Worm (Caenorhabditis elegans): ENCODE data around the gene F54E7.6.

DNA sequence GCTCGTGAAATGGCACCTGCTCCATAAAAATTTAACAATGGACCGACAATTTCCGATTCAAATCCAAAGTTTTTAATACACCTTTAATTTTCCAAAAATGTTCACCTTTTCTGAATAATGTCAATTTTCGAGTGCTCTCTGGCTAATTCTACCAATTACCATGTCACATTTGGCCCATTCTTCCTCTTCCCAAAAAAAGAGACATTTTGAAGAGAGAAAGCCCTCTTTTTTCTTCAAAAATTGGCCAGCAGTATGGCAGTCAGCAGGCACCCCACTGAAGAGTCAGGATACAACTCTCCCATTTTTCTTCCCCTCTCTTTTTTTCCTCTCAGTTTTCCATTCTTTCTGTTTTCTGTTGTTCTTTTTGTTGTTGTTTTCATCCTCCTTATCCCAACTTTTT, 26.4 kb downstream of the F54E7.6 start:
- no peak for TF ChIP-seq him-1 (tag; optimal IDR thresholded peaks at IDR 0.05)
- no peak for TF ChIP-seq dao-5 (tag; optimal IDR thresholded peaks at IDR 0.05)
